Worm (Caenorhabditis elegans) whole organism, young adult: ENCODE measurements around the gene F46B6.13.

Source experiments
- B0019.2 ChIP-seq: fragments of 200-800 bp; sonication (Bioruptor generic); conservative IDR thresholded peaks from 2 replicates; pipeline ENCODE4 v1.3.6; 2022; ENCODE audit warnings: missing genetic modification reagents, missing genetic modification characterization, missing compliant biosample characterization
- F10E7.11 ChIP-seq: sonication (generic microtip); optimal IDR thresholded peaks from 2 replicates; lab custom pipeline; 2017; ENCODE audit warnings: mild to moderate bottlenecking, missing genetic modification characterization, moderate library complexity, missing compliant biosample characterization
- F33H1.4 ChIP-seq: fragments of 200-800 bp; sonication (Bioruptor generic); IDR thresholded peaks from 2 replicates; pipeline ENCODE4 v1.3.6; 2022; ENCODE audit warnings: missing genetic modification reagents, missing genetic modification characterization, missing compliant biosample characterization
- F52B5.7 ChIP-seq: sonication (generic microtip); optimal IDR thresholded peaks from 2 replicates; lab custom pipeline; 2016; ENCODE audit warnings: mild to moderate bottlenecking, missing genetic modification characterization, missing compliant biosample characterization
- F57A8.1 ChIP-seq: fragments of 200-800 bp; sonication (Bioruptor generic); optimal IDR thresholded peaks from 2 replicates; lab custom pipeline; 2018; ENCODE audit warnings: mild to moderate bottlenecking, missing genetic modification characterization, moderate library complexity, missing compliant biosample characterization
- Y79H2A.3 ChIP-seq: fragments of 200-800 bp; sonication (Bioruptor generic); conservative IDR thresholded peaks from 2 replicates; pipeline ENCODE4 v1.3.6; 2022; ENCODE audit warnings: missing genetic modification reagents, missing genetic modification characterization, missing compliant biosample characterization
- Y95B8A.8 ChIP-seq: fragments of 200-800 bp; sonication (Bioruptor generic); IDR thresholded peaks from 2 replicates; pipeline ENCODE4 v1.3.6; 2022; ENCODE audit warnings: missing genetic modification reagents, missing genetic modification characterization, missing compliant biosample characterization
- ZK185.1 ChIP-seq: sonication (generic microtip); optimal IDR thresholded peaks from 2 replicates; lab custom pipeline; 2016; ENCODE audit warnings: mild to moderate bottlenecking, missing genetic modification characterization, missing compliant biosample characterization; ENCODE audit not compliant: poor library complexity, severe bottlenecking
- ama-1 ChIP-seq, 3 experiments: fragments of 150-350 bp in 1 of 3; sonication (generic microtip) in 2 of 3; optimal IDR thresholded peaks; 2 replicates each; lab custom pipeline; 2014 to 2018; ENCODE audit warnings: missing biosample characterization in 2 of 3, missing genetic modification characterization in 2 of 3, missing genetic modification reagents in 2 of 3
- aptf-3 ChIP-seq: fragments of 200-800 bp; sonication (Bioruptor generic); IDR thresholded peaks from 2 replicates; pipeline ENCODE4 v1.3.6; 2022; ENCODE audit warnings: missing genetic modification characterization, missing compliant biosample characterization
- atf-7 ChIP-seq: sonication (generic microtip); optimal IDR thresholded peaks from 2 replicates; lab custom pipeline; 2017; ENCODE audit warnings: mild to moderate bottlenecking, missing genetic modification characterization, missing compliant biosample characterization
- attf-3 ChIP-seq: fragments of 200-800 bp; sonication (Bioruptor generic); conservative IDR thresholded peaks from 2 replicates; pipeline ENCODE4 v1.3.6; 2022; ENCODE audit warnings: missing genetic modification reagents, missing genetic modification characterization, missing compliant biosample characterization
- attf-5 ChIP-seq: fragments of 200-800 bp; sonication (Bioruptor generic); optimal IDR thresholded peaks from 2 replicates; lab custom pipeline; 2018; ENCODE audit warnings: mild to moderate bottlenecking, missing genetic modification characterization, missing compliant biosample characterization
- ceh-91 ChIP-seq: fragments of 200-800 bp; sonication (Bioruptor generic); IDR thresholded peaks from 2 replicates; pipeline ENCODE4 v1.3.6; 2022; ENCODE audit warnings: missing genetic modification reagents, missing genetic modification characterization, missing compliant biosample characterization
- chd-7 ChIP-seq: sonication (generic microtip); optimal IDR thresholded peaks from 2 replicates; lab custom pipeline; 2016; ENCODE audit warnings: mild to moderate bottlenecking, missing genetic modification characterization, moderate library complexity, missing compliant biosample characterization
- dpff-1 ChIP-seq: sonication (generic microtip); optimal IDR thresholded peaks from 2 replicates; lab custom pipeline; 2017; ENCODE audit warnings: mild to moderate bottlenecking, missing genetic modification characterization, missing compliant biosample characterization
- dpl-1 ChIP-seq: fragments of 150-350 bp; optimal IDR thresholded peaks from 2 replicates; lab custom pipeline; 2014; ENCODE audit warnings: missing biosample characterization, missing genetic modification reagents, missing genetic modification characterization
- efl-1 ChIP-seq: fragments of 150-350 bp; optimal IDR thresholded peaks from 2 replicates; lab custom pipeline; 2014; ENCODE audit warnings: missing biosample characterization, missing genetic modification reagents, missing genetic modification characterization
- hlh-12 ChIP-seq: sonication (generic microtip); optimal IDR thresholded peaks from 2 replicates; lab custom pipeline; 2016; ENCODE audit warnings: missing genetic modification characterization, missing compliant biosample characterization
- hlh-26 ChIP-seq: fragments of 200-800 bp; sonication (Bioruptor generic); conservative IDR thresholded peaks from 2 replicates; pipeline ENCODE4 v1.3.6; 2022; ENCODE audit warnings: missing genetic modification reagents, missing genetic modification characterization, missing compliant biosample characterization
- lin-26 ChIP-seq: fragments of 200-800 bp; sonication (Bioruptor generic); IDR thresholded peaks from 2 replicates; pipeline ENCODE4 v1.3.6; 2022; ENCODE audit warnings: missing genetic modification reagents, missing genetic modification characterization, missing compliant biosample characterization
- lin-35 ChIP-seq, 3 experiments: fragments of 150-350 bp in 2 of 3; sonication (generic microtip) in 1 of 3; optimal IDR thresholded peaks; 2 replicates each; lab custom pipeline; 2014 to 2018; ENCODE audit warnings: missing biosample characterization in 3 of 3, missing genetic modification characterization in 3 of 3, missing genetic modification reagents in 3 of 3
- lsl-1 ChIP-seq: fragments of 200-800 bp; sonication (Bioruptor generic); optimal IDR thresholded peaks from 2 replicates; lab custom pipeline; 2018; ENCODE audit warnings: mild to moderate bottlenecking, missing genetic modification characterization, moderate library complexity, missing compliant biosample characterization
- madf-3 ChIP-seq: fragments of 200-800 bp; sonication (Bioruptor generic); IDR thresholded peaks from 2 replicates; pipeline ENCODE4 v1.3.6; 2022; ENCODE audit warnings: missing genetic modification reagents, missing genetic modification characterization, missing compliant biosample characterization
- madf-6 ChIP-seq: fragments of 200-800 bp; sonication (Bioruptor generic); IDR thresholded peaks from 2 replicates; pipeline ENCODE4 v1.3.6; 2022; ENCODE audit warnings: missing genetic modification reagents, missing genetic modification characterization, missing compliant biosample characterization
- madf-8 ChIP-seq: fragments of 200-800 bp; sonication (Bioruptor generic); conservative IDR thresholded peaks from 2 replicates; pipeline ENCODE4 v1.3.6; 2022; ENCODE audit warnings: missing genetic modification reagents, missing genetic modification characterization, missing compliant biosample characterization
- mes-4 ChIP-seq: sonication (generic microtip); optimal IDR thresholded peaks from 2 replicates; lab custom pipeline; 2016; ENCODE audit warnings: missing genotype, missing genetic modification characterization, missing compliant biosample characterization
- nfya-2 ChIP-seq: fragments of 200-800 bp; sonication (Bioruptor generic); IDR thresholded peaks from 2 replicates; pipeline ENCODE4 v1.3.6; 2022; ENCODE audit warnings: missing genetic modification reagents, missing genetic modification characterization, missing compliant biosample characterization
- nfyb-1 ChIP-seq: fragments of 200-800 bp; sonication (Bioruptor generic); IDR thresholded peaks from 2 replicates; pipeline ENCODE4 v1.3.6; 2022; ENCODE audit warnings: missing genetic modification reagents, missing genetic modification characterization, missing compliant biosample characterization
- nhr-27 ChIP-seq: fragments of 200-800 bp; sonication (Bioruptor generic); optimal IDR thresholded peaks from 2 replicates; lab custom pipeline; 2018; ENCODE audit warnings: mild to moderate bottlenecking, missing genetic modification characterization, moderate library complexity, missing compliant biosample characterization
- pha-4 ChIP-seq: fragments of 150-350 bp; sonication (generic microtip); optimal IDR thresholded peaks from 2 replicates; lab custom pipeline; 2014; ENCODE audit warnings: missing biosample characterization, missing genetic modification reagents, missing genetic modification characterization
- repo-1 ChIP-seq: sonication (generic microtip); optimal IDR thresholded peaks from 2 replicates; lab custom pipeline; 2017; ENCODE audit warnings: mild to moderate bottlenecking, missing genetic modification characterization, missing compliant biosample characterization
- snpc-3.4 ChIP-seq: sonication (generic microtip); optimal IDR thresholded peaks from 2 replicates; lab custom pipeline; 2017; ENCODE audit warnings: missing genetic modification characterization, mild to moderate bottlenecking, missing compliant biosample characterization, antibody characterized with exemption, moderate library complexity, missing genotype, missing genetic modification reagents
- sptf-2 ChIP-seq: fragments of 200-800 bp; sonication (Bioruptor generic); optimal IDR thresholded peaks from 2 replicates; lab custom pipeline; 2018; ENCODE audit warnings: mild to moderate bottlenecking, missing genetic modification characterization, missing compliant biosample characterization
- unc-62 ChIP-seq: fragments of 150-350 bp; optimal IDR thresholded peaks from 2 replicates; lab custom pipeline; 2014; ENCODE audit warnings: missing biosample characterization, missing genetic modification reagents, missing genetic modification characterization
- xnd-1 ChIP-seq: sonication (generic microtip); optimal IDR thresholded peaks from 2 replicates; lab custom pipeline; 2016; ENCODE audit warnings: missing genotype, missing genetic modification reagents, missing genetic modification characterization, missing compliant biosample characterization
- zim-3 ChIP-seq: sonication (generic microtip); optimal IDR thresholded peaks from 2 replicates; lab custom pipeline; 2017; ENCODE audit warnings: mild to moderate bottlenecking, missing genetic modification characterization, moderate library complexity, missing compliant biosample characterization
- ztf-18 ChIP-seq: sonication (generic microtip); optimal IDR thresholded peaks from 2 replicates; lab custom pipeline; 2016; ENCODE audit warnings: missing genotype, mild to moderate bottlenecking, missing genetic modification characterization, missing compliant biosample characterization
- ztf-22 ChIP-seq: fragments of 200-800 bp; sonication (Bioruptor generic); optimal IDR thresholded peaks from 2 replicates; lab custom pipeline; 2018; ENCODE audit warnings: mild to moderate bottlenecking, missing genetic modification characterization, moderate library complexity, missing compliant biosample characterization
- ztf-25 ChIP-seq: fragments of 200-800 bp; sonication (Bioruptor generic); IDR thresholded peaks from 2 replicates; pipeline ENCODE4 v1.3.6; 2022; ENCODE audit warnings: missing genetic modification reagents, missing genetic modification characterization, missing compliant biosample characterization
- ztf-28 ChIP-seq: fragments of 200-800 bp; sonication (Bioruptor generic); IDR thresholded peaks from 2 replicates; pipeline ENCODE4 v1.3.6; 2022; ENCODE audit warnings: missing genetic modification reagents, missing genetic modification characterization, missing compliant biosample characterization
- ztf-3 ChIP-seq: fragments of 200-800 bp; sonication (Bioruptor generic); optimal IDR thresholded peaks from 2 replicates; lab custom pipeline; 2018; ENCODE audit warnings: mild to moderate bottlenecking, missing genetic modification characterization, missing compliant biosample characterization

The F46B6.13 gene

DNA sequence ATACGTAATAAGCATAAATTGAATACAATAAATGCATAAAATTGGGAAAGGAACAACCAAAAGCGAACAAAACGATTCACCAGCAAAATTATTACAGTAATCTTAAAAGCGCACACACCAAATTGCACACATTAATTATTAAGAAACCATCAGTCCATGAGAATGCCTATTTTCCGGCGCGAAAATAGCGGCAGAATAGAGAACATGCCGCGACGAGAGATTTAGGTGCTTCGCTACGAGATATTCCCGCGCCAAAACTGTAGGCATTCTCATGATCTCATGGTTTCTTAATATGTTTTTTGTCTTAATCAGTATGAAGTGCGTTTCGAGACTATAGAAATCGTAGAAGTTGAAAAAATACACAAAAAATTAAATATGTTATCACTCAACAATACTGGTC lies 14.8 kb downstream of the F46B6.13 start:
- TF ChIP-seq dpff-1, result no peak
- TF ChIP-seq F33H1.4 (GFP tag; lab: Robert Waterston, UW), result peak; percentile 6; the same call in 1 of the 2 replicates
- TF ChIP-seq ztf-22 (GFP tag; lab: Kevin White, UChicago), result no peak
- 0 out of 2 replicates have a peak, but pooled peaks have one; percentile 21 for TF ChIP-seq madf-8 (GFP tag; lab: Robert Waterston, UW)
- TF ChIP-seq xnd-1 (tag; lab: Kevin White, UChicago), result peak; percentile 49
- no peak for TF ChIP-seq repo-1 (tag; lab: Kevin White, UChicago)
- TF ChIP-seq unc-62 (GFP tag; lab: Kevin White, UChicago), result no peak
- peak; percentile 50; the same call in 1 of the 2 replicates for TF ChIP-seq ceh-91 (GFP tag; lab: Robert Waterston, UW)
- no peak for TF ChIP-seq atf-7 (tag; lab: Kevin White, UChicago)
- no peak for TF ChIP-seq Y79H2A.3 (GFP tag; lab: Robert Waterston, UW)
- TF ChIP-seq nfya-2 (GFP tag; lab: Robert Waterston, UW), result no peak
- TF ChIP-seq ztf-28, result no peak
- TF ChIP-seq F57A8.1 (GFP tag; lab: Kevin White, UChicago), result no peak
- peak; percentile 21 for TF ChIP-seq dpl-1 (GFP tag; lab: Kevin White, UChicago)
- no peak for TF ChIP-seq F52B5.7 (tag; lab: Kevin White, UChicago)
- TF ChIP-seq attf-5 (GFP tag; lab: Kevin White, UChicago), result no peak
- TF ChIP-seq madf-6 (GFP tag; lab: Robert Waterston, UW), result peak; percentile 82
- peak; percentile 45 for TF ChIP-seq lsl-1 (GFP tag; lab: Kevin White, UChicago)
- TF ChIP-seq F10E7.11 (tag; lab: Kevin White, UChicago), result no peak
- TF ChIP-seq zim-3 (tag; lab: Kevin White, UChicago), result no peak
- no peak for TF ChIP-seq hlh-12
- no peak for TF ChIP-seq lin-35 (GFP tag; optimal IDR thresholded peaks at IDR 0.05; lab: Kevin White, UChicago)
- TF ChIP-seq nhr-27 (tag; lab: Kevin White, UChicago), result no peak
- peak; percentile 56 for TF ChIP-seq efl-1 (GFP tag; lab: Kevin White, UChicago)

DNA sequence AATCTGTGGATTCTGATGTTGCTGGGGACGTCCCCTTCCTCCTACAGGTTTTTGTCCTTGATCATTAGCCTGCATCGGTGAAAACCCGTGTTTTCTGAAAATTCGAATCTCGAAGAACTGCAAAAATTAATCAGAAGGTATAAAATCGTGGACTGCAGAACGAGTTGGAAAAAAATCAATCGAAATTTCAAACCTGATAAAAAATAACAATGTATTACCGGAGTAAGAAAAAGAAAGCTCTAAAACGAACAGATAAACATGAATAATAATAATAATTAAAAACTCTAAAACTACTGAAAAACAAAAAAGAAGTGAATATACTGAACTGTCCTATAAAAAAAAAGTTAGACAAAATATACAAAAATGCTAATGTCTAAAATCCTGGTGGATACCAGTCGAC lies 16.0 kb downstream of the F46B6.13 start, which contains the start of gene F46B6.5:
TSS of gene F46B6.5 (minus strand) at position 101 of the 400 bp plus-strand sequence.
- TF ChIP-seq ztf-28, result no peak
- TF ChIP-seq ztf-25 (GFP tag; lab: Robert Waterston, UW), result 0 out of 2 replicates have a peak, but pooled peaks have one; percentile 38
- no peak for TF ChIP-seq ama-1 (optimal IDR thresholded peaks at IDR 0.05; lab: Kevin White, UChicago)
- no peak for TF ChIP-seq ama-1 (GFP tag; optimal IDR thresholded peaks at IDR 0.05; lab: Kevin White, UChicago)
- TF ChIP-seq mes-4 (tag; lab: Kevin White, UChicago), result no peak
- TF ChIP-seq aptf-3 (GFP tag; lab: Robert Waterston, UW), result no peak
- TF ChIP-seq, all 124 proteins: peak for 1

DNA sequence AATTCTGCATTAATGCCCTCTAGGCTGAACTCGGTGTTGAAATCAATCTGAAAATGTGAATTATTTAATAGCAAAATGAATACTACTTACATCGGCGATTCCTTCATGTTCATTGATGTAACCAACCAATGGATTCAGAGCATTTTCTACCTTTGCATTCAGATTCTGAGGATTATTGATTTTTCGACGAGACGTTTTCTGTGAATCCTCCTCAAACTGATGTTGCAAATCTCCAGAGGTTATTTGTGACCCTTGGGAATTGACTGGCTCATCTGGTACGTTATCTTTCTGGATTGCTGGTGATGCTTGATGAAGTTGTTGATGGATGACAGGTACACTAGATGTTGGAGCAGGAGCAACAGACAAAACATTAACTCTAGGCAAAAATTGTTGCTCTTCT lies 16.9 kb downstream of the F46B6.13 start:
- TF ChIP-seq chd-7 (tag; lab: Kevin White, UChicago), result no peak
- TF ChIP-seq lin-26 (GFP tag; lab: Robert Waterston, UW), result no peak
- no peak for TF ChIP-seq hlh-26 (GFP tag; lab: Robert Waterston, UW)
- TF ChIP-seq F33H1.4 (GFP tag; lab: Robert Waterston, UW), result no peak

DNA sequence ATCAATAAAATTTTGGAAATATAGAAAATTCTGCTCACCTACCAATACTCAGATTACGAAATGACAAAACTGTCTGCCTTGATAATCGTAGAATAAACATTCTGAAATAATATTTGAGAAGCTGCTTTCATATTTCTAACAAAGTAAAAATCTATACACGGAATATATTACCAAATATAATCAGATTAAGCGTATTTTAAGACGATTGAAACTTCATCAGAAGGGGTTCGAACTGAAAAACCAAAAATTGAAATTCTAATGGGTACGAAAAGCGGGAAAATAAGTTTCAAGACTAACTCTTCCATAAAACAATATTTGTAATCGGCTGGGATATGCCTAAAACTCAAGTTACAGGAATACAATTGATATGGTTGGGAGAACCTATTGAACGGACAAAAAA lies 19.6 kb downstream of the F46B6.13 start, which contains the start of gene F46B6.4:
TSS of gene F46B6.4 (minus strand) at position 101 of the 400 bp plus-strand sequence.
- TF ChIP-seq pha-4 (tag; lab: Kevin White, UChicago), result no peak
- TF ChIP-seq madf-3, result no peak
- TF ChIP-seq Y95B8A.8 (GFP tag; lab: Robert Waterston, UW), result no peak
- TF ChIP-seq ztf-18 (tag; lab: Kevin White, UChicago), result no peak
- no peak for TF ChIP-seq snpc-3.4 (tag; lab: Kevin White, UChicago)
- no peak for TF ChIP-seq nfyb-1 (GFP tag; lab: Robert Waterston, UW)
- TF ChIP-seq ZK185.1 (tag; lab: Kevin White, UChicago), result no peak
- no peak for TF ChIP-seq lsl-1 (GFP tag; lab: Kevin White, UChicago)
- no peak for TF ChIP-seq ztf-3 (GFP tag; lab: Kevin White, UChicago)
- TF ChIP-seq attf-3 (GFP tag; lab: Robert Waterston, UW), result no peak
- TF ChIP-seq B0019.2, result no peak
- TF ChIP-seq sptf-2 (GFP tag; lab: Kevin White, UChicago), result no peak
